Fruit fly (Drosophila melanogaster) whole organism, prepupa: ENCODE data around the gene CG12516.

Experiments used
- CG8119 ChIP-seq: fragments of 200-800 bp; sonication (Bioruptor generic); IDR thresholded peaks from 3 replicates; pipeline ENCODE4 v1.3.6; 2022; ENCODE audit warnings: missing biosample characterization, missing genetic modification characterization
- esn ChIP-seq: fragments of 200-800 bp; sonication (Bioruptor generic); optimal IDR thresholded peaks from 2 replicates; lab custom pipeline; 2016; ENCODE audit warnings: missing biosample characterization, mild to moderate bottlenecking, missing genetic modification characterization, moderate library complexity

- no peak for TF ChIP-seq esn (GFP tag; lab: Kevin White, UChicago)
- TF ChIP-seq CG8119 (GFP tag; lab: Robert Waterston, UW) = no peak
These were observed 21.0 kb downstream of the CG12516 start, which contains the start of gene CG34437 for dm6 chr3R:28283419-28283818.
